Worm (Caenorhabditis elegans) whole organism, L2 larva: ENCODE results near the gene ins-8.

Experiments used
- C34F6.9 ChIP-seq: fragments of 150-350 bp; optimal IDR thresholded peaks from 2 replicates; lab custom pipeline; 2014; ENCODE audit warnings: missing biosample characterization, missing genetic modification characterization
- F13H6.1 ChIP-seq: sonication (generic microtip); optimal IDR thresholded peaks from 2 replicates; lab custom pipeline; 2016; ENCODE audit warnings: missing genetic modification characterization, missing compliant biosample characterization
- R02D3.7 ChIP-seq: fragments of 150-350 bp; optimal IDR thresholded peaks from 2 replicates; lab custom pipeline; 2014; ENCODE audit warnings: missing biosample characterization, missing genetic modification characterization
- Y55F3AM.14 ChIP-seq: fragments of 200-800 bp; sonication (Bioruptor generic); optimal IDR thresholded peaks from 2 replicates; lab custom pipeline; 2018; ENCODE audit warnings: mild to moderate bottlenecking, missing genetic modification characterization, missing compliant biosample characterization
- ZK546.5 ChIP-seq: sonication (generic microtip); optimal IDR thresholded peaks from 2 replicates; lab custom pipeline; 2017; ENCODE audit warnings: missing biosample characterization, missing genetic modification characterization
- alr-1 ChIP-seq: fragments of 150-350 bp; optimal IDR thresholded peaks from 2 replicates; lab custom pipeline; 2014; ENCODE audit warnings: missing biosample characterization, missing genetic modification characterization
- aly-2 ChIP-seq: fragments of 150-350 bp; optimal IDR thresholded peaks from 2 replicates; lab custom pipeline; 2014; ENCODE audit warnings: missing biosample characterization, missing genetic modification characterization
- ama-1 ChIP-seq: fragments of 150-350 bp; optimal IDR thresholded peaks from 2 replicates; lab custom pipeline; 2018; ENCODE audit warnings: inconsistent platforms
- blmp-1 ChIP-seq: sonication (generic microtip); optimal IDR thresholded peaks from 2 replicates; lab custom pipeline; 2017; ENCODE audit warnings: missing genetic modification characterization, mild to moderate bottlenecking, missing compliant biosample characterization, antibody characterized with exemption, moderate library complexity; ENCODE audit not compliant: insufficient read depth
- ceh-16 ChIP-seq: fragments of 150-350 bp; optimal IDR thresholded peaks from 2 replicates; lab custom pipeline; 2014; ENCODE audit warnings: missing biosample characterization, missing genetic modification characterization
- ceh-82 ChIP-seq: fragments of 150-350 bp; optimal IDR thresholded peaks from 2 replicates; lab custom pipeline; 2014; ENCODE audit warnings: missing biosample characterization, missing genetic modification characterization
- crh-2 ChIP-seq: sonication (generic microtip); optimal IDR thresholded peaks from 2 replicates; lab custom pipeline; 2017; ENCODE audit warnings: missing biosample characterization, missing genetic modification characterization
- dmd-4 ChIP-seq: sonication (generic microtip); optimal IDR thresholded peaks from 2 replicates; lab custom pipeline; 2017; ENCODE audit warnings: missing biosample characterization, missing genetic modification characterization
- egl-27 ChIP-seq: sonication (generic microtip); optimal IDR thresholded peaks from 3 replicates; lab custom pipeline; 2017; ENCODE audit warnings: missing biosample characterization, missing genetic modification reagents, missing genetic modification characterization
- elt-1 ChIP-seq: fragments of 150-350 bp; optimal IDR thresholded peaks from 2 replicates; lab custom pipeline; 2014; ENCODE audit warnings: missing biosample characterization, missing genetic modification characterization
- gmeb-1 ChIP-seq: fragments of 150-350 bp; optimal IDR thresholded peaks from 2 replicates; lab custom pipeline; 2014; ENCODE audit warnings: missing biosample characterization, missing genetic modification characterization
- lin-11 ChIP-seq: fragments of 150-350 bp; sonication (generic microtip); optimal IDR thresholded peaks from 2 replicates; lab custom pipeline; 2014; ENCODE audit warnings: missing biosample characterization, missing genetic modification characterization, inconsistent platforms, mixed read lengths
- lin-13 ChIP-seq: fragments of 150-350 bp; optimal IDR thresholded peaks from 2 replicates; lab custom pipeline; 2014; ENCODE audit warnings: missing biosample characterization, missing genetic modification reagents, missing genetic modification characterization
- lin-39 ChIP-seq: fragments of 150-350 bp; optimal IDR thresholded peaks from 2 replicates; lab custom pipeline; 2014; ENCODE audit warnings: missing biosample characterization, missing genetic modification reagents, missing genetic modification characterization
- lsy-2 ChIP-seq, 2 experiments: fragments of 150-350 bp in 1 of 2; sonication (generic microtip) in 1 of 2; optimal IDR thresholded peaks; 2 replicates each; lab custom pipeline; 2014 to 2017; ENCODE audit warnings: missing biosample characterization in 2 of 2, missing genetic modification characterization in 2 of 2
- mab-5 ChIP-seq: fragments of 150-350 bp; optimal IDR thresholded peaks from 2 replicates; lab custom pipeline; 2014; ENCODE audit warnings: missing biosample characterization, missing genetic modification characterization
- mbf-1 ChIP-seq: sonication (generic microtip); optimal IDR thresholded peaks from 2 replicates; lab custom pipeline; 2017; ENCODE audit warnings: missing biosample characterization, missing genetic modification characterization
- mdl-1 ChIP-seq, 2 experiments: fragments of 150-350 bp in 1 of 2; sonication (generic microtip) in 1 of 2; optimal IDR thresholded peaks; 2 replicates each; lab custom pipeline; 2017; ENCODE audit warnings: missing biosample characterization in 2 of 2, missing genetic modification characterization in 2 of 2
- nhr-10 ChIP-seq: sonication (generic microtip); optimal IDR thresholded peaks from 2 replicates; lab custom pipeline; 2017; ENCODE audit warnings: missing biosample characterization, missing genetic modification characterization
- nhr-11 ChIP-seq: fragments of 150-350 bp; optimal IDR thresholded peaks from 2 replicates; lab custom pipeline; 2014; ENCODE audit warnings: missing biosample characterization, missing genetic modification characterization
- nhr-129 ChIP-seq: fragments of 150-350 bp; optimal IDR thresholded peaks from 2 replicates; lab custom pipeline; 2014; ENCODE audit warnings: missing biosample characterization, missing genetic modification characterization
- nhr-21 ChIP-seq: fragments of 150-350 bp; optimal IDR thresholded peaks from 2 replicates; lab custom pipeline; 2014; ENCODE audit warnings: missing biosample characterization, missing genetic modification characterization
- nhr-23 ChIP-seq: fragments of 150-350 bp; optimal IDR thresholded peaks from 2 replicates; lab custom pipeline; 2014; ENCODE audit warnings: missing biosample characterization, missing genetic modification reagents, missing genetic modification characterization
- nhr-237 ChIP-seq: fragments of 150-350 bp; optimal IDR thresholded peaks from 2 replicates; lab custom pipeline; 2014; ENCODE audit warnings: missing biosample characterization, missing genetic modification characterization
- nhr-25 ChIP-seq: fragments of 150-350 bp; sonication (generic microtip); optimal IDR thresholded peaks from 3 replicates; lab custom pipeline; 2014; ENCODE audit warnings: missing biosample characterization, missing genetic modification characterization
- nhr-6 ChIP-seq: fragments of 150-350 bp; optimal IDR thresholded peaks from 2 replicates; lab custom pipeline; 2014; ENCODE audit warnings: missing biosample characterization, missing genetic modification characterization
- nhr-77 ChIP-seq: fragments of 150-350 bp; optimal IDR thresholded peaks from 2 replicates; lab custom pipeline; 2014; ENCODE audit warnings: missing biosample characterization, missing genetic modification characterization
- peb-1 ChIP-seq: fragments of 150-350 bp; optimal IDR thresholded peaks from 2 replicates; lab custom pipeline; 2014; ENCODE audit warnings: missing biosample characterization, missing genetic modification characterization
- sem-4 ChIP-seq: fragments of 150-350 bp; optimal IDR thresholded peaks from 2 replicates; lab custom pipeline; 2014; ENCODE audit warnings: missing biosample characterization, missing genetic modification reagents, missing genetic modification characterization
- skn-1 ChIP-seq: sonication (generic microtip); optimal IDR thresholded peaks from 2 replicates; lab custom pipeline; 2017; ENCODE audit warnings: missing biosample characterization, missing genetic modification characterization
- sma-3 ChIP-seq: sonication (generic microtip); optimal IDR thresholded peaks from 2 replicates; lab custom pipeline; 2016; ENCODE audit warnings: missing genetic modification reagents, missing genetic modification characterization, missing compliant biosample characterization
- sma-9 ChIP-seq, 2 experiments: fragments of 150-350 bp in 1 of 2; sonication (generic microtip) in 1 of 2; optimal IDR thresholded peaks; 2 replicates each; lab custom pipeline; 2014 to 2016; ENCODE audit warnings: missing genetic modification characterization in 2 of 2, mild to moderate bottlenecking in 1 of 2, missing biosample characterization in 1 of 2, missing compliant biosample characterization in 1 of 2, missing genetic modification reagents in 1 of 2, moderate library complexity in 1 of 2
- snpc-4 ChIP-seq: fragments of 150-350 bp; optimal IDR thresholded peaks from 2 replicates; lab custom pipeline; 2014; ENCODE audit warnings: missing biosample characterization, missing genetic modification characterization
- unc-39 ChIP-seq: fragments of 150-350 bp; optimal IDR thresholded peaks from 2 replicates; lab custom pipeline; 2014; ENCODE audit warnings: missing biosample characterization, missing genetic modification characterization
- unc-55 ChIP-seq: fragments of 150-350 bp; sonication (generic microtip); optimal IDR thresholded peaks from 3 replicates; lab custom pipeline; 2014; ENCODE audit warnings: missing biosample characterization, missing genetic modification reagents, missing genetic modification characterization
- unc-62 ChIP-seq: fragments of 150-350 bp; optimal IDR thresholded peaks from 2 replicates; lab custom pipeline; 2014; ENCODE audit warnings: missing biosample characterization, missing genetic modification reagents, missing genetic modification characterization
- zag-1 ChIP-seq: fragments of 150-350 bp; optimal IDR thresholded peaks from 2 replicates; lab custom pipeline; 2014; ENCODE audit warnings: missing biosample characterization, missing genetic modification characterization
- ztf-1 ChIP-seq: fragments of 200-800 bp; sonication (Bioruptor generic); conservative IDR thresholded peaks from 2 replicates; pipeline ENCODE4 v1.3.6; 2022; ENCODE audit warnings: missing genetic modification characterization, missing compliant biosample characterization
- ztf-4 ChIP-seq: fragments of 150-350 bp; optimal IDR thresholded peaks from 2 replicates; lab custom pipeline; 2014; ENCODE audit warnings: missing biosample characterization, missing genetic modification characterization

Gene ins-8

DNA sequence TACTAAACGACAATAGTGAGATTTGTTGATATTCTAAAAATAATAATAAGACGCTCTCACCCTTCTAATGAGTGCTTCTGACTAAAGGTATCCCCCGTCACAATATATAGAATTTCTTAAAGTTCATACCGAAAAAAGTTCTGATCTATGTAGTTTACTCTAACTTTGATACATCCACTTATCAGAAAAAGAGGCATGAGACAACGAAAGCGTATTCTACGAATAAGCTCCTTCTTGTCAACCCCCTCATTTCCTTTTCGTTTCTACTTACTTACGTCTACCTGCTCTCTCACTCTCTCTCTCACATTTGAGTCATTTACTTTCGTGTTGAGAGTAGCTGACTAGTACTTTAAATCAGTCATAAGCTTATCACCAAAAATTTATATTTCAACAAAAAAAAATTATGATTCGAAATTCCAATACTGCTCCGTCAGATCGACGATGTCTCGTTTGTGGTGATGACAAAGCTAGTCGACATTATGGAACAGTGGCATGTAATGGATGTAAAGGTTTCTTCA is 44.8 kb upstream of the ins-8 start:
- peak in 1 of 2 experiments; percentile 29 for TF ChIP-seq lsy-2 (tag; optimal IDR thresholded peaks at IDR 0.05; lab: Kevin White, UChicago)
- TF ChIP-seq nhr-77, result no peak
- peak; percentile 47 for TF ChIP-seq nhr-21 (tag; lab: Kevin White, UChicago)
- TF ChIP-seq aly-2, result no peak
- peak; percentile 4 for TF ChIP-seq sma-9 (GFP tag; optimal IDR thresholded peaks at IDR 0.05; lab: Kevin White, UChicago)
- no peak for TF ChIP-seq sma-9 (tag; optimal IDR thresholded peaks at IDR 0.05; lab: Kevin White, UChicago)

DNA sequence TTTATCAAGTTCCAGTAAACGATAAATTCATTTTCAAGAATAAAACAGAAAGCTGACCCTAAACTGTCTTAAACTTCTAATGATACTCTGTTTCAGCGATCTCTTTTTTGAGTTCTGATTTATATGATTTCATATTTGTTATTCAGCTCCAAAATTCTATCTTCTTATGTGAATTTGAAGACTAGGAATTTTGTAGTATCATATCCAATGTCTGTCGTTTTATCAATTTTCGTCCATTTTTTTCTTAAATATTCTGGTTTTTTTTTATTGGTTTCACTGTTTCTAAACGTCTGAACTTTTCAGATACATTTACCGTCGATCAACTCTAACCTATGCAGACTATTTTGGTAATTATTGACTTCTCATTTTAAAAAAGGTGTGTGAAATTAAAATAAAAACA is 44.2 kb upstream of the ins-8 start, which contains the start of the genes nhr-138 and C28D4.18:
Gene nhr-138 (plus strand): TSS at position 304 of the 400 bp plus-strand sequence.
Gene C28D4.18 (plus strand): TSS at position 333 of the 400 bp plus-strand sequence.
- TF ChIP-seq F13H6.1 (no peak), nhr-21 (tag; lab: Kevin White, UChicago) (no peak), snpc-4 (tag; lab: Kevin White, UChicago) (no peak)

DNA sequence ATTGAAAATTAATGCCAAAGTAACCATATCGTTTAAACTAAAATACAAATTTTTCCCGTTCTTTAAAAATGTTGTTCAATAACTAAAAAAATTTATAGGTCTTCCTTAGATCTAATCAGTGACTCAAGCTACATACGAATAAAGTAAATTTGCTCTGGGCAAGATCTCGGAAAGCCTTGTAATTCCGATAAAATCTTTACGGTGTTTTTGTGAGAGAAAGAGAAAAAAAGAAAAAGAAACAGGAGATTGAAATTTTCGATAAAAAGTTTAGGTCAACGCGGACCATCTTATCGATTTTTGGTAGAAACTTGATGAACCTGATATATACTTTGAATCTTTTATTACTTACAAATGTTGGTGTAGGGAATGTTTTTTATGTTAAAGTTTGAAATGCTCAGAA is 42.4 kb upstream of the ins-8 start:
- TF ChIP-seq sma-9 (GFP tag; optimal IDR thresholded peaks at IDR 0.05; lab: Kevin White, UChicago) (peak; percentile 64), sma-9 (tag; optimal IDR thresholded peaks at IDR 0.05; lab: Kevin White, UChicago) (no peak), sma-3 (GFP tag; lab: Kevin White, UChicago) (no peak), mdl-1 (tag; optimal IDR thresholded peaks at IDR 0.05; lab: Kevin White, UChicago) (no peak), F13H6.1 (no peak), nhr-25 (tag; lab: Kevin White, UChicago) (peak; percentile 41), elt-1 (tag; lab: Kevin White, UChicago) (peak; percentile 55), lsy-2 (tag; optimal IDR thresholded peaks at IDR 0.05; lab: Kevin White, UChicago) (no peak), alr-1 (tag; lab: Kevin White, UChicago) (no peak), blmp-1 (tag; lab: Kevin White, UChicago) (no peak), R02D3.7 (tag; lab: Kevin White, UChicago) (no peak)

DNA sequence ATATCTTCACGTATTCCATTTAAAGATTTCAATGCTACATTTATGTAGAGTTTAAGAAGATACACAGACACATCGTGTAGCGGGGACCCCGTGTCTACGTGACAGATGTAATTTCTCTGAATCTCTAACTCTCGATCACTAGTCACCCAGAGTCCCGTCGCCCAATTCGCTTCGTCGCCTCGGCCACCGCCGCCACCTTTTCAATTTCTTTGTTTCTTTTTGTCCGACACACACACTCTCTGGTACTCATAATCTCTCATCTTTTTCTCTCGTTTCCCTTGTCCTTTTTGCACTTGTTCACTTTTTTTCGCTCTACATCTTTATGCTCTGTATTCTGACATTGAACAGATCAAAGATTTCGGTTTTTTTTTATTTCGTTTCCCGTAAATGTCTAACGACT is 37.7 kb upstream of the ins-8 start:
- TF ChIP-seq ceh-16 (tag; lab: Kevin White, UChicago), result peak; percentile 45
- peak; percentile 62 for TF ChIP-seq nhr-21 (tag; lab: Kevin White, UChicago)
- no peak for TF ChIP-seq ztf-1
- no peak for TF ChIP-seq lin-39 (tag; lab: Kevin White, UChicago)
- TF ChIP-seq nhr-11 (tag; lab: Kevin White, UChicago), result no peak
- peak; percentile 68 for TF ChIP-seq Y55F3AM.14 (GFP tag; lab: Kevin White, UChicago)
- peak; percentile 23 for TF ChIP-seq gmeb-1 (tag; lab: Kevin White, UChicago)
- peak; percentile 67 for TF ChIP-seq unc-55 (GFP tag; lab: Kevin White, UChicago)
- TF ChIP-seq mdl-1 (tag; optimal IDR thresholded peaks at IDR 0.05; lab: Kevin White, UChicago), result peak in 1 of 2 experiments; percentile 63
- TF ChIP-seq lin-11 (tag; lab: Kevin White, UChicago), result peak; percentile 55
- peak; percentile 82 for TF ChIP-seq crh-2 (tag; lab: Kevin White, UChicago)
- TF ChIP-seq F13H6.1, result peak; percentile 89
- no peak for TF ChIP-seq mbf-1 (tag; lab: Kevin White, UChicago)
- TF ChIP-seq snpc-4 (tag; lab: Kevin White, UChicago), result no peak
- peak; percentile 48 for TF ChIP-seq zag-1 (tag; lab: Kevin White, UChicago)
- TF ChIP-seq lin-13 (GFP tag; lab: Kevin White, UChicago), result peak; percentile 75
- no peak for TF ChIP-seq ceh-82 (tag; lab: Kevin White, UChicago)
- peak; percentile 49 for TF ChIP-seq blmp-1 (tag; lab: Kevin White, UChicago)
- no peak for TF ChIP-seq aly-2
- TF ChIP-seq sem-4, result peak; percentile 87
- TF ChIP-seq ama-1, result peak; percentile 41
- no peak for TF ChIP-seq nhr-237 (tag; lab: Kevin White, UChicago)
- no peak for TF ChIP-seq peb-1
- TF ChIP-seq egl-27 (tag; lab: Kevin White, UChicago), result peak; percentile 44
- peak; percentile 82 for TF ChIP-seq nhr-129 (tag; lab: Kevin White, UChicago)
- peak; percentile 92 for TF ChIP-seq sma-9 (GFP tag; optimal IDR thresholded peaks at IDR 0.05; lab: Kevin White, UChicago)
- no peak for TF ChIP-seq sma-9 (tag; optimal IDR thresholded peaks at IDR 0.05; lab: Kevin White, UChicago)
- TF ChIP-seq nhr-6 (tag; lab: Kevin White, UChicago), result peak; percentile 9
- no peak for TF ChIP-seq unc-39
- TF ChIP-seq nhr-77, result no peak
- no peak for TF ChIP-seq nhr-10 (tag; lab: Kevin White, UChicago)
- no peak for TF ChIP-seq skn-1 (tag; lab: Kevin White, UChicago)
- peak; percentile 83 for TF ChIP-seq C34F6.9 (tag; lab: Kevin White, UChicago)
- TF ChIP-seq ZK546.5 (tag; lab: Kevin White, UChicago), result no peak
- TF ChIP-seq ztf-4 (tag; lab: Kevin White, UChicago), result peak; percentile 23
- TF ChIP-seq R02D3.7 (tag; lab: Kevin White, UChicago), result no peak
- TF ChIP-seq mab-5, result peak; percentile 5
- no peak for TF ChIP-seq unc-62
- no peak for TF ChIP-seq nhr-23
- peak; percentile 8 to 65 for TF ChIP-seq lsy-2 (tag; optimal IDR thresholded peaks at IDR 0.05; lab: Kevin White, UChicago)
- TF ChIP-seq sma-3 (GFP tag; lab: Kevin White, UChicago), result peak; percentile 67
- no peak for TF ChIP-seq dmd-4 (tag; lab: Kevin White, UChicago)
- TF ChIP-seq alr-1 (tag; lab: Kevin White, UChicago), result no peak
